Worm (Caenorhabditis elegans) whole organism, L4/young adult: ENCODE data around the gene deg-1.

Experiments used
- W03F9.2 ChIP-seq: fragments of 150-350 bp; optimal IDR thresholded peaks from 2 replicates; lab custom pipeline; 2014; ENCODE audit warnings: missing biosample characterization, missing genetic modification characterization
- him-1 ChIP-seq: sonication (generic microtip); optimal IDR thresholded peaks from 2 replicates; lab custom pipeline; 2016; ENCODE audit warnings: missing genotype, missing genetic modification reagents, missing genetic modification characterization, missing compliant biosample characterization

DNA sequence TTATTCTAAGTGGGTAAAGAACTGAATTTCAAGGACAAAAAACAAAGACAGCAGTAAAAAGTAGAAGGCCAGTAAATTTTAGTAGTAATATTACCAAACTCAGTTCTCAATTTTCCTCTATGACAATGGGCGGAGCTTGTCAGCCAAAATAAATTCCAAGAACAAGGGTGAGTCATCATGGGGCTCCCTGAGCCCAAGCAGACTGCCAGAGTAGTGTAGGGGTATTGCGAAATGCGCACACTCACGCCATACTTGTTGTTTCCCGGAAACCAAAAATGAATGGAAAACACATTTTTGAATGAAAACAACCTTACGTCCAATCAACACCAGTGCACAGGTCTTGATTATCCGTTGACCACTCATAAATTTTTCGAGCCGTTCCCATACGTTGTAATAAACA is 38.9 kb downstream of the deg-1 start:
- TF ChIP-seq him-1 (tag; lab: Kevin White, UChicago) (peak; percentile 16), W03F9.2 (tag; lab: Kevin White, UChicago) (no peak)
